Worm (Caenorhabditis elegans) whole organism, L2 larva: ENCODE measurements around the gene F41C3.7.

Experiments
- C34F6.9 ChIP-seq: fragments of 150-350 bp; optimal IDR thresholded peaks from 2 replicates; lab custom pipeline; 2014; ENCODE audit warnings: missing biosample characterization, missing genetic modification characterization
- F13H6.1 ChIP-seq: sonication (generic microtip); optimal IDR thresholded peaks from 2 replicates; lab custom pipeline; 2016; ENCODE audit warnings: missing genetic modification characterization, missing compliant biosample characterization
- R02D3.7 ChIP-seq: fragments of 150-350 bp; optimal IDR thresholded peaks from 2 replicates; lab custom pipeline; 2014; ENCODE audit warnings: missing biosample characterization, missing genetic modification characterization
- ZK546.5 ChIP-seq: sonication (generic microtip); optimal IDR thresholded peaks from 2 replicates; lab custom pipeline; 2017; ENCODE audit warnings: missing biosample characterization, missing genetic modification characterization
- alr-1 ChIP-seq: fragments of 150-350 bp; optimal IDR thresholded peaks from 2 replicates; lab custom pipeline; 2014; ENCODE audit warnings: missing biosample characterization, missing genetic modification characterization
- aly-2 ChIP-seq: fragments of 150-350 bp; optimal IDR thresholded peaks from 2 replicates; lab custom pipeline; 2014; ENCODE audit warnings: missing biosample characterization, missing genetic modification characterization
- ama-1 ChIP-seq: fragments of 150-350 bp; optimal IDR thresholded peaks from 2 replicates; lab custom pipeline; 2018; ENCODE audit warnings: inconsistent platforms
- blmp-1 ChIP-seq: sonication (generic microtip); optimal IDR thresholded peaks from 2 replicates; lab custom pipeline; 2017; ENCODE audit warnings: missing genetic modification characterization, mild to moderate bottlenecking, missing compliant biosample characterization, antibody characterized with exemption, moderate library complexity; ENCODE audit not compliant: insufficient read depth
- ceh-16 ChIP-seq: fragments of 150-350 bp; optimal IDR thresholded peaks from 2 replicates; lab custom pipeline; 2014; ENCODE audit warnings: missing biosample characterization, missing genetic modification characterization
- ceh-82 ChIP-seq: fragments of 150-350 bp; optimal IDR thresholded peaks from 2 replicates; lab custom pipeline; 2014; ENCODE audit warnings: missing biosample characterization, missing genetic modification characterization
- crh-2 ChIP-seq: sonication (generic microtip); optimal IDR thresholded peaks from 2 replicates; lab custom pipeline; 2017; ENCODE audit warnings: missing biosample characterization, missing genetic modification characterization
- dmd-4 ChIP-seq: sonication (generic microtip); optimal IDR thresholded peaks from 2 replicates; lab custom pipeline; 2017; ENCODE audit warnings: missing biosample characterization, missing genetic modification characterization
- egl-27 ChIP-seq: sonication (generic microtip); optimal IDR thresholded peaks from 3 replicates; lab custom pipeline; 2017; ENCODE audit warnings: missing biosample characterization, missing genetic modification reagents, missing genetic modification characterization
- elt-1 ChIP-seq: fragments of 150-350 bp; optimal IDR thresholded peaks from 2 replicates; lab custom pipeline; 2014; ENCODE audit warnings: missing biosample characterization, missing genetic modification characterization
- elt-3 ChIP-seq: sonication (generic microtip); optimal IDR thresholded peaks from 2 replicates; lab custom pipeline; 2017; ENCODE audit warnings: missing biosample characterization, missing genetic modification characterization
- fos-1 ChIP-seq: fragments of 150-350 bp; optimal IDR thresholded peaks from 2 replicates; lab custom pipeline; 2014; ENCODE audit warnings: missing biosample characterization, missing genetic modification characterization
- lin-13 ChIP-seq: fragments of 150-350 bp; optimal IDR thresholded peaks from 2 replicates; lab custom pipeline; 2014; ENCODE audit warnings: missing biosample characterization, missing genetic modification reagents, missing genetic modification characterization
- lin-39 ChIP-seq: fragments of 150-350 bp; optimal IDR thresholded peaks from 2 replicates; lab custom pipeline; 2014; ENCODE audit warnings: missing biosample characterization, missing genetic modification reagents, missing genetic modification characterization
- lsy-2 ChIP-seq, 2 experiments: fragments of 150-350 bp in 1 of 2; sonication (generic microtip) in 1 of 2; optimal IDR thresholded peaks; 2 replicates each; lab custom pipeline; 2014 to 2017; ENCODE audit warnings: missing biosample characterization in 2 of 2, missing genetic modification characterization in 2 of 2
- mab-5 ChIP-seq: fragments of 150-350 bp; optimal IDR thresholded peaks from 2 replicates; lab custom pipeline; 2014; ENCODE audit warnings: missing biosample characterization, missing genetic modification characterization
- mbf-1 ChIP-seq: sonication (generic microtip); optimal IDR thresholded peaks from 2 replicates; lab custom pipeline; 2017; ENCODE audit warnings: missing biosample characterization, missing genetic modification characterization
- mdl-1 ChIP-seq, 2 experiments: fragments of 150-350 bp in 1 of 2; sonication (generic microtip) in 1 of 2; optimal IDR thresholded peaks; 2 replicates each; lab custom pipeline; 2017; ENCODE audit warnings: missing biosample characterization in 2 of 2, missing genetic modification characterization in 2 of 2
- nhr-10 ChIP-seq: sonication (generic microtip); optimal IDR thresholded peaks from 2 replicates; lab custom pipeline; 2017; ENCODE audit warnings: missing biosample characterization, missing genetic modification characterization
- nhr-11 ChIP-seq: fragments of 150-350 bp; optimal IDR thresholded peaks from 2 replicates; lab custom pipeline; 2014; ENCODE audit warnings: missing biosample characterization, missing genetic modification characterization
- nhr-12 ChIP-seq: fragments of 150-350 bp; optimal IDR thresholded peaks from 2 replicates; lab custom pipeline; 2014; ENCODE audit warnings: missing biosample characterization, missing genetic modification characterization
- nhr-21 ChIP-seq: fragments of 150-350 bp; optimal IDR thresholded peaks from 2 replicates; lab custom pipeline; 2014; ENCODE audit warnings: missing biosample characterization, missing genetic modification characterization
- nhr-23 ChIP-seq: fragments of 150-350 bp; optimal IDR thresholded peaks from 2 replicates; lab custom pipeline; 2014; ENCODE audit warnings: missing biosample characterization, missing genetic modification reagents, missing genetic modification characterization
- nhr-237 ChIP-seq: fragments of 150-350 bp; optimal IDR thresholded peaks from 2 replicates; lab custom pipeline; 2014; ENCODE audit warnings: missing biosample characterization, missing genetic modification characterization
- nhr-25 ChIP-seq: fragments of 150-350 bp; sonication (generic microtip); optimal IDR thresholded peaks from 3 replicates; lab custom pipeline; 2014; ENCODE audit warnings: missing biosample characterization, missing genetic modification characterization
- nhr-6 ChIP-seq: fragments of 150-350 bp; optimal IDR thresholded peaks from 2 replicates; lab custom pipeline; 2014; ENCODE audit warnings: missing biosample characterization, missing genetic modification characterization
- nhr-77 ChIP-seq: fragments of 150-350 bp; optimal IDR thresholded peaks from 2 replicates; lab custom pipeline; 2014; ENCODE audit warnings: missing biosample characterization, missing genetic modification characterization
- peb-1 ChIP-seq: fragments of 150-350 bp; optimal IDR thresholded peaks from 2 replicates; lab custom pipeline; 2014; ENCODE audit warnings: missing biosample characterization, missing genetic modification characterization
- skn-1 ChIP-seq: sonication (generic microtip); optimal IDR thresholded peaks from 2 replicates; lab custom pipeline; 2017; ENCODE audit warnings: missing biosample characterization, missing genetic modification characterization
- sma-3 ChIP-seq: sonication (generic microtip); optimal IDR thresholded peaks from 2 replicates; lab custom pipeline; 2016; ENCODE audit warnings: missing genetic modification reagents, missing genetic modification characterization, missing compliant biosample characterization
- sma-9 ChIP-seq, 2 experiments: fragments of 150-350 bp in 1 of 2; sonication (generic microtip) in 1 of 2; optimal IDR thresholded peaks; 2 replicates each; lab custom pipeline; 2014 to 2016; ENCODE audit warnings: missing genetic modification characterization in 2 of 2, mild to moderate bottlenecking in 1 of 2, missing biosample characterization in 1 of 2, missing compliant biosample characterization in 1 of 2, missing genetic modification reagents in 1 of 2, moderate library complexity in 1 of 2
- snpc-4 ChIP-seq: fragments of 150-350 bp; optimal IDR thresholded peaks from 2 replicates; lab custom pipeline; 2014; ENCODE audit warnings: missing biosample characterization, missing genetic modification characterization
- unc-39 ChIP-seq: fragments of 150-350 bp; optimal IDR thresholded peaks from 2 replicates; lab custom pipeline; 2014; ENCODE audit warnings: missing biosample characterization, missing genetic modification characterization
- unc-55 ChIP-seq: fragments of 150-350 bp; sonication (generic microtip); optimal IDR thresholded peaks from 3 replicates; lab custom pipeline; 2014; ENCODE audit warnings: missing biosample characterization, missing genetic modification reagents, missing genetic modification characterization
- unc-62 ChIP-seq: fragments of 150-350 bp; optimal IDR thresholded peaks from 2 replicates; lab custom pipeline; 2014; ENCODE audit warnings: missing biosample characterization, missing genetic modification reagents, missing genetic modification characterization
- zag-1 ChIP-seq: fragments of 150-350 bp; optimal IDR thresholded peaks from 2 replicates; lab custom pipeline; 2014; ENCODE audit warnings: missing biosample characterization, missing genetic modification characterization
- ztf-1 ChIP-seq: fragments of 200-800 bp; sonication (Bioruptor generic); conservative IDR thresholded peaks from 2 replicates; pipeline ENCODE4 v1.3.6; 2022; ENCODE audit warnings: missing genetic modification characterization, missing compliant biosample characterization
- ztf-11 ChIP-seq: sonication (generic microtip); optimal IDR thresholded peaks from 2 replicates; lab custom pipeline; 2017; ENCODE audit warnings: missing biosample characterization, missing genetic modification characterization
- ztf-4 ChIP-seq: fragments of 150-350 bp; optimal IDR thresholded peaks from 2 replicates; lab custom pipeline; 2014; ENCODE audit warnings: missing biosample characterization, missing genetic modification characterization

F41C3.7 gene

DNA sequence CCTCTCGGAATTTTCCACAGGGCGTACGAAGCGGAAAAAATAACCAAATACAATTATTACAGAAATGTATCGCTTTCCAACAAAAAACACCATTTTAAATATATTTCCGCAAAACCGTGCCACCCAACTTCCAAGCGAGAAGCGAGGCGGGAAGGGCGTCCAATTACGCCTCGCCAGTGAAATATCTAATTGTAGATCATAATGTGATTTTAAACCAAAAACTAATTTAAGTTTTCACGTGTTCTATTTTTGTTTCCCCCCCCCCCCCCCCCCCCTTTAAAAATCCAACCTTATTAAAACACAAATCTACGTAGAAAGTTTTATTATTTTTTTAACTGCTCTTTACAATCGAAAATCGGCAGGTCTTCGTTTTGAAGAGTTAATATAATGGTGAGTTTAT lies 40.4 kb upstream of the F41C3.7 start, which contains the start of gene F10G7.12:
Gene F10G7.12 (plus strand): TSS at position 301 of the 400 bp plus-strand sequence.
- TF ChIP-seq sma-3, result no peak
- TF ChIP-seq egl-27, result no peak
- no peak for TF ChIP-seq unc-62 (GFP tag; lab: Kevin White, UChicago)
- TF ChIP-seq sma-9 (GFP tag; optimal IDR thresholded peaks at IDR 0.05; lab: Kevin White, UChicago), result no peak
- no peak for TF ChIP-seq sma-9 (tag; optimal IDR thresholded peaks at IDR 0.05; lab: Kevin White, UChicago)
- no peak for TF ChIP-seq nhr-21
- TF ChIP-seq zag-1, result no peak
- TF ChIP-seq ceh-82 (tag; lab: Kevin White, UChicago), result no peak
- TF ChIP-seq lin-13 (GFP tag; lab: Kevin White, UChicago), result no peak
- no peak for TF ChIP-seq F13H6.1 (tag; lab: Kevin White, UChicago)
- TF ChIP-seq ztf-11 (tag; lab: Kevin White, UChicago), result no peak
- TF ChIP-seq mbf-1 (tag; lab: Kevin White, UChicago), result no peak

DNA sequence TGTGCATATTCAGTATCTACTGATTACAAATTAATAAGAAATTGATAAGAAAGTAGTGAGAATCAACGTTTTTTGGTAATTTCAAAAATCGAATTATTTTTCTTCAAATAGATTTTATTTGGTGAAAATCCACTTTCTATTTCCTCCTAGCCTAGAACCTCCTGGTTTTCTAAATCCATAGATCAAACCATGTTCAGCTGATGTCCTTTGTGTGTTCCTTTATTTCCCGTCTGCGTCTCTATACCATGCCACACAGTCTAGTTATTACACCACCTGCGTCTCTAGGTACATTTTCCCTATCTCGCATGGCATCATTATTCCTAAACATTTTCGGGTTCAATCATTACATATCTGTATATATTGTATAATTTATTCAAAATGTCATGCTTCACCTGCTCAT lies 36.7 kb upstream of the F41C3.7 start, which contains the start of gene F10G7.5:
Gene F10G7.5 (plus strand): TSS at position 286 of the 400 bp plus-strand sequence.
- TF ChIP-seq ceh-82 (tag; lab: Kevin White, UChicago) (no peak), lsy-2 (tag; optimal IDR thresholded peaks at IDR 0.05; lab: Kevin White, UChicago) (peak in 1 of 2 experiments; percentile 60), nhr-12 (tag; lab: Kevin White, UChicago) (no peak), R02D3.7 (tag; lab: Kevin White, UChicago) (no peak), blmp-1 (tag; lab: Kevin White, UChicago) (no peak), peb-1 (no peak), unc-62 (GFP tag; lab: Kevin White, UChicago) (no peak), sma-3 (no peak), dmd-4 (tag; lab: Kevin White, UChicago) (no peak), alr-1 (no peak), F13H6.1 (tag; lab: Kevin White, UChicago) (peak; percentile 11), nhr-21 (no peak), crh-2 (tag; lab: Kevin White, UChicago) (peak; percentile 17), mdl-1 (tag; optimal IDR thresholded peaks at IDR 0.05; lab: Kevin White, UChicago) (peak in 1 of 2 experiments; percentile 8), mab-5 (tag; lab: Kevin White, UChicago) (no peak), nhr-11 (tag; lab: Kevin White, UChicago) (no peak), nhr-25 (no peak), unc-55 (no peak), C34F6.9 (tag; lab: Kevin White, UChicago) (peak; percentile 42), fos-1 (peak; percentile 49), snpc-4 (tag; lab: Kevin White, UChicago) (no peak), nhr-6 (no peak), sma-9 (GFP tag; optimal IDR thresholded peaks at IDR 0.05; lab: Kevin White, UChicago) (peak; percentile 27), sma-9 (tag; optimal IDR thresholded peaks at IDR 0.05; lab: Kevin White, UChicago) (no peak)
- TF ChIP-seq, all 48 proteins: peak for 7

DNA sequence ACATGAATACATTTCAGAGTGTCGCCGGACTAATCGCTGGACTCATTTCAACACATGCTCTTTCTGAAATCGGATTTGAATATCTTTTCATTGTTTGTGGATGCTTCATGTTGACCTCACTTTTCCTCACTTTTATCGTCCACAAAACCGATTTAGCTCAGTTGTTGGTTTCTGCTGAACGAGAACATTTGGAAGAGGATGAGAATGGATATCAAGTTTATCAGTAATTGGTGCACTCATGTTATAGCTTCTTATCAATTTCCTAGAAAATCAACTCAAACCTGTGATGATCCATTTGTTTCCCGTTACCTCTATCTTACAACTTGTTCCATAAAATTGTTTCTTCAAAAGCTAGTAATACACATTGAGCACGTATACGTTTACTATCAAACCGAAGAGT lies 33.8 kb upstream of the F41C3.7 start:
- TF ChIP-seq crh-2 (tag; lab: Kevin White, UChicago) (peak; percentile 1), ama-1 (lab: Kevin White, UChicago) (no peak), nhr-77 (tag; lab: Kevin White, UChicago) (no peak), skn-1 (tag; lab: Kevin White, UChicago) (no peak), lin-13 (GFP tag; lab: Kevin White, UChicago) (no peak), ztf-4 (tag; lab: Kevin White, UChicago) (no peak), ztf-1 (no peak), nhr-237 (tag; lab: Kevin White, UChicago) (no peak)

DNA sequence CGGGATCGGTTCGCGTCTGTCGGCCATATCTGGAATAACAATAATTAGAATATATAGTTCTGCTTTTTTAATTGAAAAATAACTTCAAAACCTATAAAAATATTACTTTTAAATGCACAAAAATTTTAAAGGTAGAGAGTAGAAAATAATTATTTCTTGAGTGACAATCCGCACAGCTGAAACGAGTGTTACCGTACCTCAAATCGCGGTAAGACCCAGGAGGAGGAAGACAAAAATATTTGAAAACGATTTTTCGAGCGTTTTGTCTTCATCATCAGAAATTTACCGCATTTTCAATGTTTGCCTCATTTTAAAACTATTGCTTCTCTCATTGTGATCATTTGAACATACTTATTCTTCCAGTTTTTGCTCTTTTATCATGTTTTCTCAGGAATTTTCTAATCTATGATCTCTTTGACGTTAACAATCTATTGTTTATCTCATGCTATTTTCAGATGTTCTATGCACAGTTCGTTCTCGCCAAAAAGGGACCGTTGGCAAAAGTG lies 31.5 kb upstream of the F41C3.7 start, which contains the start of the genes rpn-5 and scc-1:
Gene rpn-5 (minus strand): TSS at position 162 of the 506 bp plus-strand sequence.
Gene scc-1 (plus strand): TSS at position 456 of the 506 bp plus-strand sequence.
- TF ChIP-seq elt-1 (no peak), unc-39 (tag; lab: Kevin White, UChicago) (no peak), nhr-11 (tag; lab: Kevin White, UChicago) (no peak), fos-1 (peak; percentile 43), blmp-1 (tag; lab: Kevin White, UChicago) (peak; percentile 38), ama-1 (lab: Kevin White, UChicago) (no peak), mbf-1 (tag; lab: Kevin White, UChicago) (no peak), lsy-2 (tag; optimal IDR thresholded peaks at IDR 0.05; lab: Kevin White, UChicago) (peak; percentile 98 to 99), nhr-77 (tag; lab: Kevin White, UChicago) (no peak), sma-3 (peak; percentile 56), alr-1 (no peak), unc-55 (peak; percentile 95), lin-39 (tag; lab: Kevin White, UChicago) (no peak), mdl-1 (tag; optimal IDR thresholded peaks at IDR 0.05; lab: Kevin White, UChicago) (no peak), aly-2 (tag; lab: Kevin White, UChicago) (no peak), nhr-10 (tag; lab: Kevin White, UChicago) (no peak), R02D3.7 (tag; lab: Kevin White, UChicago) (peak; percentile 20), snpc-4 (tag; lab: Kevin White, UChicago) (peak; percentile 47), unc-62 (GFP tag; lab: Kevin White, UChicago) (no peak), ceh-82 (tag; lab: Kevin White, UChicago) (no peak), nhr-6 (no peak), mab-5 (tag; lab: Kevin White, UChicago) (peak; percentile 55), dmd-4 (tag; lab: Kevin White, UChicago) (no peak), peb-1 (no peak), nhr-237 (tag; lab: Kevin White, UChicago) (no peak), nhr-23 (tag; lab: Kevin White, UChicago) (no peak), ZK546.5 (tag; lab: Kevin White, UChicago) (peak; percentile 48), ceh-16 (tag; lab: Kevin White, UChicago) (no peak), lin-13 (GFP tag; lab: Kevin White, UChicago) (peak; percentile 79), C34F6.9 (tag; lab: Kevin White, UChicago) (peak; percentile 85), elt-3 (tag; lab: Kevin White, UChicago) (no peak), sma-9 (GFP tag; optimal IDR thresholded peaks at IDR 0.05; lab: Kevin White, UChicago) (peak; percentile 71), sma-9 (tag; optimal IDR thresholded peaks at IDR 0.05; lab: Kevin White, UChicago) (no peak)
